Comparison of ENCODE assay signal across 5 fruit fly cellular contexts in the genomic region with DNA sequence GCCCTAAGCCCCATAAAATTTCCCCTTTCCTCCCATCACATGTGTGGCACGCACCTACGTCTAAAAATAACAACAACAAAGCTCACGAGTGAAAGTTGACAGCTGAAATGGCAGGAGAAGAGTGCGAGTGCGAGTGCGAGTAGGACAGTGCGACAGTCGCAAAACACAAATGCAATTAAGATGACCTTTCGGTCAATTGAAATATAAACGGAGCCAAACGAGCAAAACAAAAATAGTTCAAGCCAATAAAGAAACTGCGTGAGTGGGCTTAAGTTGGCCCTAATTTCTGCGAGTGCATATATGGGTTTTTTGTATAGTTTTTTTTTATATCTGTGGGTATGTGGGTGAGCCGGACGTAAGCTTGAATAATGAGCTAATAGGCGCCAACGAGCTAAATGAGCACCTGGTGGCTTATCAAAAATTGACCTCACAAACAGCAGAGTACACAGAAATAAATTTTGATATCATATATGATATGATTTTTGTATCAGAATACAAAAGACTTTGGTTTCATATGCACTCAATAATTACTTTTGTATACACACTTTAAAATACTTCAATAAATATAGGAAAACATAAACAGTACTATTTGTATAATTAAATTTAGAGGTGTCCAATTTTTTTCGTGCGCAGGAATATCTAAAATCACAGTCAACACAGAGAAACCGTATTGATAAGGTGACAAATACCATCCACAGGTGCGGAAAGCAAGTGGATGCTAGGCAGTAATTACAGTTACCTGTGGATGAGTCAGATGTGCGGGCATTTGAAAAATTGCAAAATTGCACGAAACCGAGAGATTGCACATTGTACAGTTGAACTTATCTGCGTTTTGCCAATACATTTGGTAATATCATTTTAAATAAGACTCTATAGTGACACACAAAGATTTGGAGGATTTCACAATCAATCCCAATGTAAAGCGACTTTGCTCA.
TF ChIP-seq lines count a peak whose summit lies in the region.

No protein-coding gene starts in this region.

- no peak for TF ChIP-seq CTCF in whole organism, embryonic (GFP tag; optimal IDR thresholded peaks at IDR 0.05; lab: Kevin White, UChicago)

TF ChIP-seq in whole organism, adult, 20 proteins besides CTCF, POLR2A, EP300 and RAD21:
- TF ChIP-seq CG7101 (tag; optimal IDR thresholded peaks at IDR 0.05; lab: Kevin White, UChicago): peak; percentile 11
- TF ChIP-seq kay (GFP tag; lab: Kevin White, UChicago; ENCODE audit: borderline replicate concordance): peak; percentile 96
- TF ChIP-seq CG14711 (tag; optimal IDR thresholded peaks at IDR 0.05; lab: Kevin White, UChicago): peak; percentile 27
- peak; percentile 34 for TF ChIP-seq ovo (GFP tag; optimal IDR thresholded peaks at IDR 0.05; lab: Kevin White, UChicago)
- TF ChIP-seq CG7045 (GFP tag; optimal IDR thresholded peaks at IDR 0.05; lab: Kevin White, UChicago): no peak
- TF ChIP-seq CG12768 (GFP tag; optimal IDR thresholded peaks at IDR 0.05; lab: Kevin White, UChicago): peak; percentile 14
- peak; percentile 3 for TF ChIP-seq Crg-1 (GFP tag; optimal IDR thresholded peaks at IDR 0.05; lab: Kevin White, UChicago)
- no peak for TF ChIP-seq toe (GFP tag; optimal IDR thresholded peaks at IDR 0.05; lab: Kevin White, UChicago)

TF ChIP-seq in whole organism, embryonic, 481 proteins besides CTCF, POLR2A, EP300 and RAD21 (continues in another document):
- TF ChIP-seq Rfx (GFP tag; IDR thresholded peaks at IDR 0.05; lab: Robert Waterston, UW): peak; percentile 25; the same call in 1 of the 2 replicates
- no peak for TF ChIP-seq CG10274 (GFP tag; optimal IDR thresholded peaks at IDR 0.05; lab: Kevin White, UChicago)
- 0 out of 2 replicates have a peak, but pooled peaks have one; percentile 19 for TF ChIP-seq MBD-R2 (GFP tag; IDR thresholded peaks at IDR 0.05; lab: Robert Waterston, UW)
- TF ChIP-seq CG17829 (tag; optimal IDR thresholded peaks at IDR 0.05; lab: Kevin White, UChicago): peak; percentile 20
- peak; percentile 30 for TF ChIP-seq CG2875 (GFP tag; optimal IDR thresholded peaks at IDR 0.05; lab: Kevin White, UChicago)
- peak; percentile 35; the same call in 1 of the 2 replicates for TF ChIP-seq stc (GFP tag; IDR thresholded peaks at IDR 0.05; lab: Robert Waterston, UW)
- TF ChIP-seq Dp (GFP tag; optimal IDR thresholded peaks at IDR 0.05; lab: Kevin White, UChicago): no peak
- TF ChIP-seq sna (GFP tag; IDR thresholded peaks at IDR 0.05; lab: Robert Waterston, UW; ENCODE audit: partially characterized antibody): no peak
- TF ChIP-seq chif (GFP tag; optimal IDR thresholded peaks at IDR 0.05; lab: Kevin White, UChicago): no peak
- TF ChIP-seq unc-4 (GFP tag; IDR thresholded peaks at IDR 0.05; lab: Robert Waterston, UW; ENCODE audit: partially characterized antibody): no peak
- peak; percentile 76 for TF ChIP-seq Ets65A (GFP tag; lab: Kevin White, UChicago)
- TF ChIP-seq CG15073 (GFP tag; optimal IDR thresholded peaks at IDR 0.05; lab: Kevin White, UChicago): no peak
- TF ChIP-seq CG9215 (GFP tag; IDR thresholded peaks at IDR 0.05; lab: Robert Waterston, UW): no peak
- peak in 1 of 2 experiments; percentile 52 for TF ChIP-seq Hr51 (GFP tag; optimal IDR thresholded peaks at IDR 0.05; lab: Kevin White, UChicago)
- TF ChIP-seq CG18599 (GFP tag; optimal IDR thresholded peaks at IDR 0.05; lab: Kevin White, UChicago): peak; percentile 6
- TF ChIP-seq ranshi (GFP tag; IDR thresholded peaks at IDR 0.05; lab: Robert Waterston, UW): no peak
- TF ChIP-seq repo (GFP tag; optimal IDR thresholded peaks at IDR 0.05; lab: Kevin White, UChicago): peak; percentile 12

TF ChIP-seq in whole organism, prepupa, 60 proteins besides CTCF, POLR2A, EP300 and RAD21:
- TF ChIP-seq Hr39 (GFP tag; optimal IDR thresholded peaks at IDR 0.05; lab: Kevin White, UChicago) (peak; percentile 5), CG8119 (GFP tag; IDR thresholded peaks at IDR 0.05; lab: Robert Waterston, UW) (peak; percentile 18; the same call in 1 of the 3 replicates), CG3919 (GFP tag; optimal IDR thresholded peaks at IDR 0.05; lab: Kevin White, UChicago) (peak; percentile 13), Eip78C (GFP tag; lab: Kevin White, UChicago) (peak; percentile 57), Sox15 (GFP tag; optimal IDR thresholded peaks at IDR 0.05; lab: Kevin White, UChicago) (no peak), Met (GFP tag; optimal IDR thresholded peaks at IDR 0.05; lab: Kevin White, UChicago) (no peak), vri (GFP tag; optimal IDR thresholded peaks at IDR 0.05; lab: Kevin White, UChicago) (peak; percentile 53), svp (GFP tag; lab: Kevin White, UChicago) (peak; percentile 33)

TF ChIP-seq in whole organism, pupa, 21 proteins besides CTCF, POLR2A, EP300 and RAD21:
- peak; percentile 48 for TF ChIP-seq Ets98B (GFP tag; IDR thresholded peaks at IDR 0.05; lab: Robert Waterston, UW)
- TF ChIP-seq CG9948 (tag; optimal IDR thresholded peaks at IDR 0.05; lab: Kevin White, UChicago): no peak

TF ChIP-seq in whole organism, wandering third instar larva, 38 proteins besides CTCF, POLR2A, EP300 and RAD21:
- TF ChIP-seq rgr (GFP tag; optimal IDR thresholded peaks at IDR 0.05; lab: Kevin White, UChicago): peak; percentile 9
- TF ChIP-seq dsf (GFP tag; optimal IDR thresholded peaks at IDR 0.05; lab: Kevin White, UChicago; ENCODE audit: borderline replicate concordance): no peak
- peak in 1 of 2 experiments; percentile 34 for TF ChIP-seq foxo (GFP tag; optimal IDR thresholded peaks at IDR 0.05; lab: Kevin White, UChicago)
- no peak for TF ChIP-seq pan (optimal IDR thresholded peaks at IDR 0.05; lab: Kevin White, UChicago)
- TF ChIP-seq Dfd (GFP tag; optimal IDR thresholded peaks at IDR 0.05; lab: Kevin White, UChicago): no peak
- peak; percentile 39 for TF ChIP-seq fru (GFP tag; optimal IDR thresholded peaks at IDR 0.05; lab: Kevin White, UChicago)
- TF ChIP-seq GATAd (GFP tag; optimal IDR thresholded peaks at IDR 0.05; lab: Kevin White, UChicago): no peak
- TF ChIP-seq Mio (GFP tag; optimal IDR thresholded peaks at IDR 0.05; lab: Kevin White, UChicago): no peak
- TF ChIP-seq Hnf4 (GFP tag; optimal IDR thresholded peaks at IDR 0.05; lab: Kevin White, UChicago): no peak
- TF ChIP-seq OdsH (GFP tag; optimal IDR thresholded peaks at IDR 0.05; lab: Kevin White, UChicago): peak; percentile 29
- peak; percentile 19 for TF ChIP-seq HLH106 (tag; optimal IDR thresholded peaks at IDR 0.05; lab: Kevin White, UChicago)
- TF ChIP-seq jim (GFP tag; optimal IDR thresholded peaks at IDR 0.05; lab: Kevin White, UChicago): no peak
- TF ChIP-seq Abd-B (GFP tag; optimal IDR thresholded peaks at IDR 0.05; lab: Kevin White, UChicago): no peak
- peak; percentile 24 for TF ChIP-seq Sp1 (GFP tag; optimal IDR thresholded peaks at IDR 0.05; lab: Kevin White, UChicago)
- TF ChIP-seq h (GFP tag; optimal IDR thresholded peaks at IDR 0.05; lab: Kevin White, UChicago): peak; percentile 49
- TF ChIP-seq ey (GFP tag; optimal IDR thresholded peaks at IDR 0.05; lab: Kevin White, UChicago): peak; percentile 12
